Fruit fly (Drosophila melanogaster): ENCODE data around the gene CrebA.

The CrebA gene

DNA sequence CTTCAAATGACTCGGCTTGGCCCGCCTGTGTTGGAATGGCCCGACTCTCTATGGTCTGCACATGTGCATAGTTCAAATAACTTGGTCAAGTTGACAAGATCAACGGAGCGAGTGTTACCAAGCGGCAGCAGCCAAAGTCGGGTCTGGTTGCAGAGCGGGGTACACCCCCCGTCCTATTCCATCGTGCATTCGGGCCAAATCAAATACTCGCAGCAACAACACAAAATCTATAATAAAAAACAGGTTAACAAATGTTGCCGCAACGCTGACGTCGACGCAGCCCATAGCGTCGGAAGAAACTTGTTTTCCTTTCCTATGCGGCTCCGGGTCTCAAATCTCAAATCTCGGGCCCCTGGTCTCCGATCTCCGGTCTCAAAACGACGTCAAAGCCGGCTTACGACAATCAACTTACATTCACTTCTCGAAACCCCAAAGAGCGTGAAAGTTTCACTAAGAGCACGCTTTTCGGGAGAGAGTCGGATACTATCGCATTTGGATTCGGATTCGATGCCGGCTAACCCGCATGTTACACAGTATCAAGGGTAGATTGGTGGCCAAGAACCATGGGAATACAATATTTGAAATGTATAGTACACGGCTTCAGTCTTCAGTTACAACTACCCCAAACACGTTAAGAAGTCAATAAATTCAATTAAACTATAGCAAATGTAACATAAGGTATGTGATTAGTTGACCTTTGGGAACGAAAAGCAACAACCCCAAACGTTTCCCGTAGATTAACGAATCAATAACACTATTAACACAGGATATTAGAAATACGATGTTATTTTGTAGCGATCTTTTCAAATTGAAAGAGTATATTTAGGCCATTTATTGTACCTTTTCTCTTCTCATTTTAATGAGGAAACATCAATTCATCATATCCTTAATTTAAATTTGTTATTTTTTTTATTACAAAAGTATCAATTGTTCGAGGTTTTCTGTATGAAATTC is 644 bp upstream of the CrebA start (continued):
- TF ChIP-seq CG1647 (GFP tag; optimal IDR thresholded peaks at IDR 0.05) = peak; percentile 40
- TF ChIP-seq Hr3 (GFP tag; optimal IDR thresholded peaks at IDR 0.05) = peak; percentile 65
- peak; percentile 42 for TF ChIP-seq CG7786 (GFP tag; optimal IDR thresholded peaks at IDR 0.05)
- no peak for TF ChIP-seq CG1024 (GFP tag; IDR thresholded peaks at IDR 0.05)
- TF ChIP-seq CG14441 (GFP tag; IDR thresholded peaks at IDR 0.05) = peak; percentile 61; the same call in 1 of the 2 replicates
- TF ChIP-seq sens (GFP tag) = peak; percentile 94
- peak; percentile 49; the same call in 1 of the 3 replicates for TF ChIP-seq CG11456 (GFP tag; IDR thresholded peaks at IDR 0.05)
- TF ChIP-seq maf-S (GFP tag; optimal IDR thresholded peaks at IDR 0.05) = peak; percentile 28
- no peak for TF ChIP-seq CG6813 (GFP tag; optimal IDR thresholded peaks at IDR 0.05)
- TF ChIP-seq CG4404 (GFP tag; IDR thresholded peaks at IDR 0.05) = no peak
- no peak for TF ChIP-seq dimm (GFP tag; IDR thresholded peaks at IDR 0.05)
- TF ChIP-seq CG33213 (GFP tag; optimal IDR thresholded peaks at IDR 0.05) = no peak
- TF ChIP-seq HHEX (GFP tag; optimal IDR thresholded peaks at IDR 0.05) = peak; percentile 32
- peak; percentile 68 for TF ChIP-seq Abd-B (GFP tag; optimal IDR thresholded peaks at IDR 0.05)
- TF ChIP-seq CG11398 (GFP tag; optimal IDR thresholded peaks at IDR 0.05) = no peak
- peak in 1 of 2 experiments; percentile 28 for TF ChIP-seq crp (GFP tag; optimal IDR thresholded peaks at IDR 0.05)
- TF ChIP-seq CG8359 (GFP tag; optimal IDR thresholded peaks at IDR 0.05; ENCODE audit: borderline replicate concordance) = peak; percentile 21
- TF ChIP-seq CG5180 (GFP tag; optimal IDR thresholded peaks at IDR 0.05) = peak; percentile 6
- peak; percentile 87 for TF ChIP-seq CoRest (tag; optimal IDR thresholded peaks at IDR 0.05)
- TF ChIP-seq CG10431 (GFP tag; optimal IDR thresholded peaks at IDR 0.05) = peak; percentile 15
- TF ChIP-seq fu2 (GFP tag; optimal IDR thresholded peaks at IDR 0.05) = peak; percentile 16
- TF ChIP-seq fd3F (GFP tag; optimal IDR thresholded peaks at IDR 0.05) = peak; percentile 33
- TF ChIP-seq her (GFP tag; optimal IDR thresholded peaks at IDR 0.05) = no peak
- TF ChIP-seq CG17912 (GFP tag; optimal IDR thresholded peaks at IDR 0.05) = no peak
- TF ChIP-seq wor (GFP tag; IDR thresholded peaks at IDR 0.05) = peak; percentile 53; the same call in 1 of the 2 replicates
- TF ChIP-seq CG13123 (GFP tag; optimal IDR thresholded peaks at IDR 0.05) = no peak
- peak; percentile 35; the same call in 1 of the 2 replicates for TF ChIP-seq CG32532 (GFP tag; IDR thresholded peaks at IDR 0.05)
- TF ChIP-seq tin (GFP tag; optimal IDR thresholded peaks at IDR 0.05) = peak; percentile 28
- no peak for TF ChIP-seq CG10543 (GFP tag; optimal IDR thresholded peaks at IDR 0.05)
- TF ChIP-seq dan (GFP tag; IDR thresholded peaks at IDR 0.05) = no peak
- no peak for TF ChIP-seq NK7.1 (GFP tag; optimal IDR thresholded peaks at IDR 0.05)
- TF ChIP-seq CG2875 (GFP tag; optimal IDR thresholded peaks at IDR 0.05) = no peak
- TF ChIP-seq crol (GFP tag; IDR thresholded peaks at IDR 0.05) = peak; percentile 83
- TF ChIP-seq ro (GFP tag; IDR thresholded peaks at IDR 0.05) = no peak
- TF ChIP-seq Asciz (GFP tag; optimal IDR thresholded peaks at IDR 0.05) = peak; percentile 46
- TF ChIP-seq Max (GFP tag; optimal IDR thresholded peaks at IDR 0.05) = peak; percentile 49
- peak; percentile 26 for TF ChIP-seq Lhr (GFP tag; optimal IDR thresholded peaks at IDR 0.05)
- no peak; the same call in 1 of the 2 replicates for TF ChIP-seq Rfx (GFP tag; IDR thresholded peaks at IDR 0.05)
- peak; percentile 7; the same call in 1 of the 2 replicates for TF ChIP-seq Ada2b (GFP tag; IDR thresholded peaks at IDR 0.05)
- no peak for TF ChIP-seq insv (GFP tag; optimal IDR thresholded peaks at IDR 0.05)
- TF ChIP-seq zfh1 (GFP tag; IDR thresholded peaks at IDR 0.05) = 0 out of 3 replicates have a peak, but pooled peaks have one; percentile 7
- peak; percentile 69 for TF ChIP-seq sqz (GFP tag; optimal IDR thresholded peaks at IDR 0.05)
- TF ChIP-seq fd96Cb (tag; optimal IDR thresholded peaks at IDR 0.05) = peak; percentile 57
- TF ChIP-seq GATAe (GFP tag; conservative IDR thresholded peaks at IDR 0.05) = no peak
- peak; percentile 36; the same call in 1 of the 2 replicates for TF ChIP-seq ara (GFP tag; IDR thresholded peaks at IDR 0.05)
- TF ChIP-seq Aef1 (GFP tag; IDR thresholded peaks at IDR 0.05) = 0 out of 3 replicates have a peak, but pooled peaks have one; percentile 25
- peak; percentile 31 for TF ChIP-seq NC2β (GFP tag; optimal IDR thresholded peaks at IDR 0.05)
- peak; percentile 5 for TF ChIP-seq CG12236 (GFP tag; optimal IDR thresholded peaks at IDR 0.05)

Measured in whole organism, embryonic.